Fruit fly (Drosophila melanogaster) whole organism, embryonic: ENCODE measurements around the gene CG43800.

ENCODE experiments used
- Ada2b ChIP-seq: fragments of 200-800 bp; sonication (Bioruptor generic); IDR thresholded peaks from 2 replicates; pipeline ENCODE4 v1.3.6; 2022; ENCODE audit warnings: missing biosample characterization, missing genetic modification characterization
- Atf-2 ChIP-seq: fragments of 200-800 bp; sonication (Bioruptor generic); optimal IDR thresholded peaks from 2 replicates; lab custom pipeline; 2016; ENCODE audit warnings: missing biosample characterization, missing genetic modification characterization
- Atf3 ChIP-seq: fragments of 200-800 bp; sonication (Bioruptor generic); optimal IDR thresholded peaks from 3 replicates; lab custom pipeline; 2016; ENCODE audit warnings: missing biosample characterization, missing genetic modification characterization
- BEAF-32 ChIP-seq: fragments of 200-800 bp; sonication (Bioruptor generic); optimal IDR thresholded peaks from 3 replicates; lab custom pipeline; 2017; ENCODE audit warnings: missing biosample characterization, missing genetic modification characterization, mild to moderate bottlenecking, moderate library complexity, missing genetic modification reagents
- Blimp-1 ChIP-seq: fragments of 200-800 bp; sonication (Bioruptor generic); optimal IDR thresholded peaks from 3 replicates; lab custom pipeline; 2018; ENCODE audit warnings: missing biosample characterization, missing genetic modification characterization, mild to moderate bottlenecking, moderate library complexity, missing genetic modification reagents
- CG10565 ChIP-seq: fragments of 200-800 bp; sonication (Bioruptor generic); optimal IDR thresholded peaks from 3 replicates; lab custom pipeline; 2016; ENCODE audit warnings: missing biosample characterization, mild to moderate bottlenecking, missing genetic modification characterization
- CG11560 ChIP-seq: fragments of 200-800 bp; sonication (Bioruptor generic); IDR thresholded peaks from 3 replicates; pipeline ENCODE4 v1.3.6; 2022; ENCODE audit warnings: missing biosample characterization, missing genetic modification characterization
- CG11723 ChIP-seq: fragments of 200-800 bp; sonication (Bioruptor generic); optimal IDR thresholded peaks from 2 replicates; lab custom pipeline; 2017; ENCODE audit warnings: missing biosample characterization, mild to moderate bottlenecking, missing genetic modification characterization
- CG14441 ChIP-seq: fragments of 200-800 bp; sonication (Bioruptor generic); IDR thresholded peaks from 2 replicates; pipeline ENCODE4 v1.3.6; 2022; ENCODE audit warnings: missing biosample characterization, missing genetic modification characterization
- CG14667 ChIP-seq: fragments of 200-800 bp; sonication (Bioruptor generic); IDR thresholded peaks from 2 replicates; pipeline ENCODE4 v1.3.6; 2022; ENCODE audit warnings: missing biosample characterization, missing genetic modification characterization
- CG15696 ChIP-seq: fragments of 200-800 bp; sonication (Bioruptor generic); optimal IDR thresholded peaks from 2 replicates; lab custom pipeline; 2019; ENCODE audit warnings: missing biosample characterization, mild to moderate bottlenecking, missing genetic modification characterization, moderate library complexity
- CG1602 ChIP-seq: fragments of 200-800 bp; sonication (Bioruptor generic); optimal IDR thresholded peaks from 3 replicates; lab custom pipeline; 2016; ENCODE audit warnings: missing biosample characterization, missing genetic modification characterization
- CG16863 ChIP-seq: fragments of 200-800 bp; sonication (Bioruptor generic); optimal IDR thresholded peaks from 3 replicates; lab custom pipeline; 2016; ENCODE audit warnings: missing biosample characterization, missing genetic modification characterization
- CG5953 ChIP-seq: fragments of 200-800 bp; sonication (Bioruptor generic); IDR thresholded peaks from 2 replicates; pipeline ENCODE4 v1.3.6; 2022; ENCODE audit warnings: missing biosample characterization, missing genetic modification characterization
- CG6654 ChIP-seq: fragments of 200-800 bp; sonication (Bioruptor generic); optimal IDR thresholded peaks from 2 replicates; lab custom pipeline; 2017; ENCODE audit warnings: missing biosample characterization, mild to moderate bottlenecking, missing genetic modification characterization
- CG6689 ChIP-seq: fragments of 200-800 bp; sonication (Bioruptor generic); IDR thresholded peaks from 2 replicates; pipeline ENCODE4 v1.3.6; 2022; ENCODE audit warnings: missing biosample characterization, missing genetic modification characterization
- CG7987 ChIP-seq: fragments of 200-800 bp; sonication (Bioruptor generic); optimal IDR thresholded peaks from 2 replicates; lab custom pipeline; 2018; ENCODE audit warnings: missing biosample characterization, mild to moderate bottlenecking, missing genetic modification characterization, moderate library complexity
- CG8281 ChIP-seq: fragments of 200-800 bp; sonication (Bioruptor generic); optimal IDR thresholded peaks from 2 replicates; lab custom pipeline; 2018; ENCODE audit warnings: missing biosample characterization, mild to moderate bottlenecking, missing genetic modification characterization, moderate library complexity
- CoRest ChIP-seq: fragments of 200-800 bp; sonication (Bioruptor generic); optimal IDR thresholded peaks from 3 replicates; lab custom pipeline; 2018; ENCODE audit warnings: missing biosample characterization, mild to moderate bottlenecking, missing genetic modification characterization, moderate library complexity
- HLH54F ChIP-seq: fragments of 200-800 bp; sonication (Bioruptor generic); optimal IDR thresholded peaks from 3 replicates; lab custom pipeline; 2016; ENCODE audit warnings: missing biosample characterization, missing genetic modification characterization
- Jarid2 ChIP-seq: fragments of 200-800 bp; sonication (Bioruptor generic); optimal IDR thresholded peaks from 3 replicates; lab custom pipeline; 2017; ENCODE audit warnings: mild to moderate bottlenecking, missing biosample characterization, missing genetic modification reagents, missing genetic modification characterization
- Lhr ChIP-seq: fragments of 200-800 bp; sonication (Bioruptor generic); optimal IDR thresholded peaks from 3 replicates; lab custom pipeline; 2017; ENCODE audit warnings: mild to moderate bottlenecking, missing biosample characterization, missing genetic modification reagents, missing genetic modification characterization
- NFAT ChIP-seq: fragments of 200-800 bp; sonication (Bioruptor generic); IDR thresholded peaks from 2 replicates; pipeline ENCODE4 v1.3.6; 2022; ENCODE audit warnings: missing biosample characterization, missing genetic modification characterization
- Nf-YC ChIP-seq: fragments of 200-800 bp; optimal IDR thresholded peaks from 3 replicates; lab custom pipeline; 2019; ENCODE audit warnings: missing biosample characterization, mild to moderate bottlenecking, missing genetic modification characterization, moderate library complexity
- NfI ChIP-seq: fragments of 200-800 bp; sonication (Bioruptor generic); optimal IDR thresholded peaks from 3 replicates; lab custom pipeline; 2018; ENCODE audit warnings: missing biosample characterization, mild to moderate bottlenecking, missing genetic modification characterization, moderate library complexity
- Ravus ChIP-seq: fragments of 200-800 bp; sonication (Bioruptor generic); IDR thresholded peaks from 2 replicates; pipeline ENCODE4 v1.3.6; 2022; ENCODE audit warnings: missing biosample characterization, missing genetic modification characterization
- Six4 ChIP-seq: fragments of 200-800 bp; sonication (Bioruptor generic); optimal IDR thresholded peaks from 2 replicates; lab custom pipeline; 2016; ENCODE audit warnings: missing biosample characterization, missing genetic modification characterization
- Sox102F ChIP-seq: fragments of 200-800 bp; sonication (Bioruptor generic); optimal IDR thresholded peaks from 2 replicates; lab custom pipeline; 2018; ENCODE audit warnings: missing biosample characterization, mild to moderate bottlenecking, missing genetic modification characterization, moderate library complexity
- TFAM ChIP-seq: fragments of 200-800 bp; sonication (Bioruptor generic); optimal IDR thresholded peaks from 2 replicates; lab custom pipeline; 2017; ENCODE audit warnings: missing biosample characterization, missing genetic modification characterization, inconsistent platforms
- Usf ChIP-seq: fragments of 200-800 bp; sonication (Bioruptor generic); optimal IDR thresholded peaks from 2 replicates; lab custom pipeline; 2017; ENCODE audit warnings: missing genotype, missing biosample characterization, missing genetic modification characterization
- abd-A ChIP-seq: fragments of 200-800 bp; sonication (Bioruptor generic); optimal IDR thresholded peaks from 3 replicates; lab custom pipeline; 2019; ENCODE audit warnings: missing biosample characterization, mild to moderate bottlenecking, missing genetic modification characterization, moderate library complexity
- ap ChIP-seq: fragments of 200-800 bp; sonication (Bioruptor generic); IDR thresholded peaks from 2 replicates; pipeline ENCODE4 v1.3.6; 2022; ENCODE audit warnings: missing biosample characterization, missing genetic modification characterization
- ase ChIP-seq: fragments of 200-800 bp; sonication (Bioruptor generic); IDR thresholded peaks from 3 replicates; pipeline ENCODE4 v1.3.6; 2022; ENCODE audit warnings: missing biosample characterization, missing genetic modification characterization
- bbx ChIP-seq: fragments of 200-800 bp; sonication (Bioruptor generic); IDR thresholded peaks from 2 replicates; pipeline ENCODE4 v1.3.6; 2022; ENCODE audit warnings: missing biosample characterization, missing genetic modification characterization; ENCODE audit not compliant: partially characterized antibody
- bsh ChIP-seq, 2 experiments: fragments of 200-800 bp; sonication (Bioruptor generic); optimal IDR thresholded peaks; 2 replicates each; lab custom pipeline; 2017 to 2018; ENCODE audit warnings: mild to moderate bottlenecking in 2 of 2, missing biosample characterization in 2 of 2, missing genetic modification characterization in 2 of 2, moderate library complexity in 1 of 2
- dan ChIP-seq: fragments of 200-800 bp; sonication (Bioruptor generic); IDR thresholded peaks from 2 replicates; pipeline ENCODE4 v1.3.6; 2022; ENCODE audit warnings: missing biosample characterization, missing genetic modification characterization
- en ChIP-seq: fragments of 200-800 bp; sonication (Bioruptor generic); optimal IDR thresholded peaks from 2 replicates; lab custom pipeline; 2016; ENCODE audit warnings: missing biosample characterization, missing genetic modification characterization
- eve ChIP-seq, 2 experiments: fragments of >200 bp; optimal IDR thresholded peaks; 2 replicates each; lab custom pipeline; 2017; ENCODE audit warnings: missing biosample characterization in 2 of 2, missing genetic modification characterization in 2 of 2
- gcm ChIP-seq: fragments of 200-800 bp; sonication (Bioruptor generic); optimal IDR thresholded peaks from 2 replicates; lab custom pipeline; 2019; ENCODE audit warnings: missing biosample characterization, mild to moderate bottlenecking, missing genetic modification characterization, moderate library complexity
- gro ChIP-seq: fragments of 200-800 bp; sonication (Bioruptor generic); optimal IDR thresholded peaks from 2 replicates; lab custom pipeline; 2016; ENCODE audit warnings: missing biosample characterization, missing genetic modification characterization
- gsb-n ChIP-seq: fragments of 200-800 bp; sonication (Bioruptor generic); optimal IDR thresholded peaks from 3 replicates; lab custom pipeline; 2018; ENCODE audit warnings: missing biosample characterization, mild to moderate bottlenecking, missing genetic modification characterization
- mirr ChIP-seq: fragments of 200-800 bp; sonication (Bioruptor generic); optimal IDR thresholded peaks from 3 replicates; lab custom pipeline; 2018; ENCODE audit warnings: missing biosample characterization, mild to moderate bottlenecking, missing genetic modification characterization
- mld ChIP-seq: fragments of 200-800 bp; sonication (Bioruptor generic); IDR thresholded peaks from 3 replicates; pipeline ENCODE4 v1.3.6; 2022; ENCODE audit warnings: missing biosample characterization, missing genetic modification characterization; ENCODE audit not compliant: partially characterized antibody
- pb ChIP-seq: fragments of 200-800 bp; sonication (Bioruptor generic); optimal IDR thresholded peaks from 3 replicates; lab custom pipeline; 2016; ENCODE audit warnings: missing biosample characterization, missing genetic modification characterization
- psq ChIP-seq: fragments of 200-800 bp; sonication (Bioruptor generic); optimal IDR thresholded peaks from 2 replicates; lab custom pipeline; 2017; ENCODE audit warnings: missing biosample characterization, missing genetic modification characterization
- salm ChIP-seq: fragments of 200-800 bp; sonication (Bioruptor generic); optimal IDR thresholded peaks from 2 replicates; lab custom pipeline; 2018; ENCODE audit warnings: missing biosample characterization, mild to moderate bottlenecking, missing genetic modification characterization
- sob ChIP-seq: fragments of 200-800 bp; sonication (Bioruptor generic); IDR thresholded peaks from 2 replicates; pipeline ENCODE4 v1.3.6; 2022; ENCODE audit warnings: missing biosample characterization, missing genetic modification characterization
- tap ChIP-seq: fragments of 200-800 bp; optimal IDR thresholded peaks from 3 replicates; lab custom pipeline; 2019; ENCODE audit warnings: missing biosample characterization, mild to moderate bottlenecking, missing genetic modification characterization, moderate library complexity
- tgo ChIP-seq: fragments of 200-800 bp; sonication (Bioruptor generic); IDR thresholded peaks from 3 replicates; pipeline ENCODE4 v1.3.6; 2022; ENCODE audit warnings: missing biosample characterization, missing genetic modification characterization
- tna ChIP-seq: fragments of 200-800 bp; sonication (Bioruptor generic); IDR thresholded peaks from 2 replicates; pipeline ENCODE4 v1.3.6; 2022; ENCODE audit warnings: missing biosample characterization, missing genetic modification characterization; ENCODE audit not compliant: partially characterized antibody

The CG43800 gene

DNA sequence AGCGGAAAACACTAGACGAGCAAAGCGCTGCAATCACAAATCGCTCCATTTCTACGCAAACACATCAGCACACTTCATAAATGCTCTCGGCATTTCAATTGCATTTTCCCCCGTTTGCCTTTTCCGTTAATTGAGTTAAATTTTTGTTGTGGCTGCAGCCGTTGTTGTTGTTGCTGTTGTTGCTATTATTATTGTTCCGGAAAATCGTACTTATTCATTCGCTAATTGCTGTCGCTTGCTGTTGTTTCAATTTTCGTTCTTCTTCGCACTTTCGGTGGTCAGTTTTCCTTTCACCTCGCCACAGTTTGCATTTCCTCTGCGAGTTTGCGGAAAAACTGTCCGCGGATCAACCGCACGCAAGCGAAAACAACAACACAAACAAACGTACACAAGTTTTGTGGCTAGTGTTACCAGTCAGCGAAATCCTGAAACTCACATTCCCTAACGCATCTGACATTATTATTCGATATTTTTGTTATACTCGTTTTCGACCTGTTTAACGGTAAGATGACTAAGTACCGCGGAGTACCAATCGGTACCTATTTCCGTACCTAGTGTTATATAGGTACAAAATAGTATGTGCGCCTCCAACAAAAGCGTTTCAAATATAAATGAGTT is 12.9 kb downstream of the CG43800 start, which contains the start of gene CG13784 (continued):
- TF ChIP-seq Jarid2 (GFP tag; lab: Kevin White, UChicago), result peak; percentile 94
- no peak for TF ChIP-seq Ravus (GFP tag; lab: Robert Waterston, UW)
- TF ChIP-seq CG11723, result peak; percentile 42
- no peak for TF ChIP-seq TFAM
- no peak for TF ChIP-seq ap
- TF ChIP-seq Nf-YC (tag; lab: Kevin White, UChicago), result peak; percentile 55
- peak; percentile 33; the same call in 1 of the 3 replicates for TF ChIP-seq ase (GFP tag; lab: Robert Waterston, UW)
- peak; percentile 27 for TF ChIP-seq NfI
- peak; percentile 31 for TF ChIP-seq gcm (GFP tag; lab: Kevin White, UChicago)
- peak; percentile 78 for TF ChIP-seq bbx (GFP tag; lab: Robert Waterston, UW)
- peak; percentile 0 for TF ChIP-seq pb
- peak; percentile 44 for TF ChIP-seq gsb-n (tag; lab: Kevin White, UChicago)
- TF ChIP-seq Ada2b, result 0 out of 2 replicates have a peak, but pooled peaks have one; percentile 11
- TF ChIP-seq Blimp-1 (GFP tag; lab: Kevin White, UChicago), result peak; percentile 36
- no peak for TF ChIP-seq HLH54F
- no peak for TF ChIP-seq tap (tag; lab: Kevin White, UChicago)
- TF ChIP-seq gro, result peak; percentile 49
- TF ChIP-seq en (GFP tag; lab: Kevin White, UChicago), result no peak
- peak; percentile 48 for TF ChIP-seq mirr (GFP tag; lab: Kevin White, UChicago)
- peak; percentile 57; the same call in 1 of the 2 replicates for TF ChIP-seq sob (GFP tag; lab: Robert Waterston, UW)
- no peak for TF ChIP-seq CG6689 (GFP tag; lab: Robert Waterston, UW)
- no peak for TF ChIP-seq CG1602 (GFP tag; lab: Kevin White, UChicago)
- no peak; the same call in 1 of the 2 replicates for TF ChIP-seq NFAT
- no peak for TF ChIP-seq CG8281
- TF ChIP-seq bsh (GFP tag; optimal IDR thresholded peaks at IDR 0.05; lab: Kevin White, UChicago), result peak in 1 of 2 experiments; percentile 39
- no peak for TF ChIP-seq CG16863 (GFP tag; lab: Kevin White, UChicago)
- no peak for TF ChIP-seq CG14667 (GFP tag; lab: Robert Waterston, UW)
- TF ChIP-seq CG15696, result peak; percentile 21
- TF ChIP-seq CG10565, result no peak
- peak; percentile 46 for TF ChIP-seq salm (tag; lab: Kevin White, UChicago)
- TF ChIP-seq Lhr (GFP tag; lab: Kevin White, UChicago), result peak; percentile 74
- peak; percentile 22 for TF ChIP-seq Sox102F
- peak; percentile 61 for TF ChIP-seq CoRest (tag; lab: Kevin White, UChicago)
- TF ChIP-seq CG11560 (tag; lab: Robert Waterston, UW), result peak; percentile 94; the same call in 2 of the 3 replicates
- no peak for TF ChIP-seq Six4 (GFP tag; lab: Kevin White, UChicago)
- TF ChIP-seq CG14441 (GFP tag; lab: Robert Waterston, UW), result no peak
- no peak for TF ChIP-seq tgo (GFP tag; lab: Robert Waterston, UW)
- TF ChIP-seq BEAF-32 (GFP tag; lab: Kevin White, UChicago), result peak; percentile 78
- TF ChIP-seq Usf (GFP tag; lab: Kevin White, UChicago), result no peak
- peak; percentile 55; the same call in 1 of the 3 replicates for TF ChIP-seq mld (GFP tag; lab: Robert Waterston, UW)
- TF ChIP-seq CG7987 (GFP tag; lab: Kevin White, UChicago), result peak; percentile 41
- no peak for TF ChIP-seq Atf-2 (GFP tag; lab: Kevin White, UChicago)
- no peak for TF ChIP-seq CG5953 (GFP tag; lab: Robert Waterston, UW)
- no peak for TF ChIP-seq eve (GFP tag; optimal IDR thresholded peaks at IDR 0.05; lab: Kevin White, UChicago)
- no peak for TF ChIP-seq abd-A (tag; lab: Kevin White, UChicago)
- no peak for TF ChIP-seq Atf3
- no peak for TF ChIP-seq psq (GFP tag; lab: Kevin White, UChicago)
- TF ChIP-seq CG6654, result no peak
- peak; percentile 58; the same call in 1 of the 2 replicates for TF ChIP-seq tna (GFP tag; lab: Robert Waterston, UW)
- TF ChIP-seq dan (GFP tag; lab: Robert Waterston, UW), result no peak
